Worm (Caenorhabditis elegans) whole organism, mixed stage, embryonic: Measurements from ENCODE around the gene F14H3.14.

ENCODE experiments used
- bed-3 ChIP-seq: fragments of 200-800 bp; sonication (Bioruptor generic); optimal IDR thresholded peaks from 3 replicates; lab custom pipeline; 2018; ENCODE audit warnings: mild to moderate bottlenecking, missing genetic modification characterization, moderate library complexity, missing compliant biosample characterization
- drap-1 ChIP-seq: fragments of 200-800 bp; sonication (Bioruptor generic); optimal IDR thresholded peaks from 3 replicates; lab custom pipeline; 2018; ENCODE audit warnings: mild to moderate bottlenecking, missing genetic modification characterization, missing compliant biosample characterization
- nhr-12 ChIP-seq: fragments of 150-350 bp; optimal IDR thresholded peaks from 2 replicates; lab custom pipeline; 2014; ENCODE audit warnings: missing biosample characterization, missing genetic modification characterization
- nhr-237 ChIP-seq: fragments of 150-350 bp; optimal IDR thresholded peaks from 2 replicates; lab custom pipeline; 2014; ENCODE audit warnings: missing biosample characterization, missing genetic modification characterization
- unc-62 ChIP-seq: fragments of 150-350 bp; optimal IDR thresholded peaks from 2 replicates; lab custom pipeline; 2014; ENCODE audit warnings: missing biosample characterization, missing genetic modification reagents, missing genetic modification characterization

DNA sequence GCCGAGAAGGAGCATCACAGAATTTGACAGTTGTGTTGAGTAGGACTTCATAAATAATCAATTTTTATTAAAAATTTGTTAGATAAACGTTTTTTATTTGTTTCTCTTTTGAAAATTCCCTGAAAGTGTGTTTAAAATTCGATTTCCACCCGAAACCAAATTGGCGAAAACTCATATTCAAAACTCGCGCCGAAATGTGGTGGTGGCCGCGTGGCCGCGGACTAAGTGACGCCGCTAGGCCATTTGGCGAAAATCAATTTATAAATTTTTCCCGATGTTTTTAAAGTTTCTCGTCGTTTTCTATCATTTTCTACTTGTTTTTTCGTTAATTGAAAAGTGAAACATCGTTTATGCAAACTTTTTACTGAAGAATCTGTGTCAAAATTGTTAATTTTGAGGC, 40.1 kb downstream of the F14H3.14 start:
- no peak for TF ChIP-seq bed-3 (GFP tag; lab: Kevin White, UChicago)
- no peak for TF ChIP-seq drap-1 (GFP tag; lab: Kevin White, UChicago)
- TF ChIP-seq unc-62 (GFP tag; lab: Kevin White, UChicago), result no peak
- no peak for TF ChIP-seq nhr-12
- no peak for TF ChIP-seq nhr-237 (tag; lab: Kevin White, UChicago)
